Worm (Caenorhabditis elegans) whole organism, L3 larva: Measurements from ENCODE around the gene ZK1055.2.

Experiments
- R02D3.7 ChIP-seq: fragments of 150-350 bp; optimal IDR thresholded peaks from 2 replicates; lab custom pipeline; 2014; ENCODE audit warnings: missing biosample characterization, missing genetic modification characterization
- ZK546.5 ChIP-seq: sonication (generic microtip); optimal IDR thresholded peaks from 2 replicates; lab custom pipeline; 2017; ENCODE audit warnings: missing biosample characterization, missing genetic modification characterization
- aly-2 ChIP-seq: fragments of 150-350 bp; optimal IDR thresholded peaks from 2 replicates; lab custom pipeline; 2014; ENCODE audit warnings: missing biosample characterization, missing genetic modification characterization
- ceh-16 ChIP-seq: sonication (generic microtip); optimal IDR thresholded peaks from 2 replicates; lab custom pipeline; 2017; ENCODE audit warnings: missing biosample characterization, missing genetic modification characterization
- ceh-28 ChIP-seq: fragments of 150-350 bp; optimal IDR thresholded peaks from 2 replicates; lab custom pipeline; 2014; ENCODE audit warnings: missing biosample characterization, missing genetic modification reagents, missing genetic modification characterization
- ceh-82 ChIP-seq: fragments of 150-350 bp; optimal IDR thresholded peaks from 2 replicates; lab custom pipeline; 2014; ENCODE audit warnings: missing biosample characterization, missing genetic modification characterization
- ceh-9 ChIP-seq: sonication (generic microtip); optimal IDR thresholded peaks from 2 replicates; lab custom pipeline; 2018; ENCODE audit warnings: missing biosample characterization, missing genetic modification characterization
- daf-12 ChIP-seq: fragments of 150-350 bp; optimal IDR thresholded peaks from 2 replicates; lab custom pipeline; 2014; ENCODE audit warnings: missing biosample characterization, missing genetic modification reagents, missing genetic modification characterization
- egl-27 ChIP-seq: sonication (generic microtip); optimal IDR thresholded peaks from 4 replicates; lab custom pipeline; 2017; ENCODE audit warnings: missing biosample characterization, missing genetic modification reagents, missing genetic modification characterization
- egl-5 ChIP-seq: fragments of 150-350 bp; optimal IDR thresholded peaks from 2 replicates; lab custom pipeline; 2017; ENCODE audit warnings: missing biosample characterization, missing genetic modification reagents, missing genetic modification characterization, inconsistent platforms
- elt-1 ChIP-seq: fragments of 150-350 bp; optimal IDR thresholded peaks from 2 replicates; lab custom pipeline; 2014; ENCODE audit warnings: missing biosample characterization, missing genetic modification characterization
- elt-2 ChIP-seq: sonication (generic microtip); optimal IDR thresholded peaks from 2 replicates; lab custom pipeline; 2016; ENCODE audit warnings: missing genetic modification reagents, mild to moderate bottlenecking, missing genetic modification characterization, missing compliant biosample characterization
- elt-3 ChIP-seq, 3 experiments: fragments of 150-350 bp in 1 of 3; sonication (generic microtip) in 2 of 3; optimal IDR thresholded peaks; 2 replicates in 2 of 3; 4 replicates in 1 of 3; lab custom pipeline; 2014 to 2017; ENCODE audit warnings: missing biosample characterization in 3 of 3, missing genetic modification characterization in 3 of 3
- eor-1 ChIP-seq, 2 experiments: fragments of 150-350 bp; optimal IDR thresholded peaks; 2 replicates each; lab custom pipeline; 2014 to 2018; ENCODE audit warnings: missing biosample characterization in 2 of 2, missing genetic modification characterization in 2 of 2
- fkh-10 ChIP-seq: sonication (generic microtip); optimal IDR thresholded peaks from 2 replicates; lab custom pipeline; 2017; ENCODE audit warnings: missing biosample characterization, missing genetic modification reagents, missing genetic modification characterization
- fkh-2 ChIP-seq: fragments of 150-350 bp; optimal IDR thresholded peaks from 2 replicates; lab custom pipeline; 2014; ENCODE audit warnings: missing biosample characterization, missing genetic modification reagents, missing genetic modification characterization
- hmg-11 ChIP-seq: sonication (generic microtip); optimal IDR thresholded peaks from 2 replicates; lab custom pipeline; 2016; ENCODE audit warnings: missing genetic modification characterization, missing compliant biosample characterization
- jun-1 ChIP-seq: fragments of 150-350 bp; optimal IDR thresholded peaks from 2 replicates; lab custom pipeline; 2014; ENCODE audit warnings: missing biosample characterization, missing genetic modification reagents, missing genetic modification characterization
- lin-15B ChIP-seq: fragments of 150-350 bp; optimal IDR thresholded peaks from 2 replicates; lab custom pipeline; 2014; ENCODE audit warnings: missing biosample characterization, missing genetic modification characterization
- lin-39 ChIP-seq: fragments of 150-350 bp; optimal IDR thresholded peaks from 2 replicates; lab custom pipeline; 2018; ENCODE audit warnings: missing biosample characterization, missing genetic modification reagents, missing genetic modification characterization
- lsy-12 ChIP-seq: sonication (generic microtip); optimal IDR thresholded peaks from 2 replicates; lab custom pipeline; 2016; ENCODE audit warnings: mild to moderate bottlenecking, missing genetic modification characterization, missing compliant biosample characterization
- mdl-1 ChIP-seq: fragments of 150-350 bp; optimal IDR thresholded peaks from 2 replicates; lab custom pipeline; 2014; ENCODE audit warnings: missing biosample characterization, missing genetic modification characterization
- nfya-1 ChIP-seq: sonication (generic microtip); optimal IDR thresholded peaks from 2 replicates; lab custom pipeline; 2017; ENCODE audit warnings: missing genetic modification characterization, mild to moderate bottlenecking, missing compliant biosample characterization, antibody characterized with exemption, moderate library complexity; ENCODE audit not compliant: insufficient read depth
- nhr-12 ChIP-seq: fragments of 150-350 bp; optimal IDR thresholded peaks from 2 replicates; lab custom pipeline; 2014; ENCODE audit warnings: missing biosample characterization, missing genetic modification characterization
- nhr-23 ChIP-seq: fragments of 150-350 bp; optimal IDR thresholded peaks from 2 replicates; lab custom pipeline; 2014; ENCODE audit warnings: missing biosample characterization, missing genetic modification reagents, missing genetic modification characterization
- nhr-28 ChIP-seq: fragments of 150-350 bp; optimal IDR thresholded peaks from 2 replicates; lab custom pipeline; 2014; ENCODE audit warnings: missing biosample characterization, missing genetic modification characterization
- nhr-67 ChIP-seq: fragments of 150-350 bp; optimal IDR thresholded peaks from 2 replicates; lab custom pipeline; 2014; ENCODE audit warnings: missing biosample characterization, missing genetic modification characterization
- nhr-77 ChIP-seq: fragments of 150-350 bp; optimal IDR thresholded peaks from 2 replicates; lab custom pipeline; 2014; ENCODE audit warnings: missing biosample characterization, missing genetic modification characterization
- pha-4 ChIP-seq: fragments of 150-350 bp; optimal IDR thresholded peaks from 2 replicates; lab custom pipeline; 2014; ENCODE audit warnings: missing biosample characterization, missing genetic modification reagents, missing genetic modification characterization
- pqm-1 ChIP-seq: fragments of 150-350 bp; optimal IDR thresholded peaks from 2 replicates; lab custom pipeline; 2017; ENCODE audit warnings: missing biosample characterization, missing genetic modification characterization, inconsistent platforms
- sea-2 ChIP-seq: fragments of 150-350 bp; sonication (generic microtip); optimal IDR thresholded peaks from 4 replicates; lab custom pipeline; 2014; ENCODE audit warnings: missing biosample characterization, missing genetic modification reagents, missing genetic modification characterization
- skn-1 ChIP-seq: fragments of 150-350 bp; optimal IDR thresholded peaks from 2 replicates; lab custom pipeline; 2014; ENCODE audit warnings: missing biosample characterization, missing genetic modification characterization
- tbx-2 ChIP-seq: sonication (generic microtip); optimal IDR thresholded peaks from 2 replicates; lab custom pipeline; 2016; ENCODE audit warnings: mild to moderate bottlenecking, missing genetic modification characterization, missing compliant biosample characterization
- unc-39 ChIP-seq: sonication (generic microtip); optimal IDR thresholded peaks from 4 replicates; lab custom pipeline; 2017; ENCODE audit warnings: missing biosample characterization, missing genetic modification characterization
- unc-62 ChIP-seq: fragments of 150-350 bp; sonication (generic microtip); optimal IDR thresholded peaks from 4 replicates; lab custom pipeline; 2014; ENCODE audit warnings: missing biosample characterization, missing genetic modification reagents, missing genetic modification characterization
- zag-1 ChIP-seq: fragments of 150-350 bp; optimal IDR thresholded peaks from 2 replicates; lab custom pipeline; 2014; ENCODE audit warnings: missing biosample characterization, missing genetic modification characterization
- ztf-4 ChIP-seq: fragments of 150-350 bp; optimal IDR thresholded peaks from 2 replicates; lab custom pipeline; 2014; ENCODE audit warnings: missing biosample characterization, missing genetic modification characterization

ZK1055.2 gene

DNA sequence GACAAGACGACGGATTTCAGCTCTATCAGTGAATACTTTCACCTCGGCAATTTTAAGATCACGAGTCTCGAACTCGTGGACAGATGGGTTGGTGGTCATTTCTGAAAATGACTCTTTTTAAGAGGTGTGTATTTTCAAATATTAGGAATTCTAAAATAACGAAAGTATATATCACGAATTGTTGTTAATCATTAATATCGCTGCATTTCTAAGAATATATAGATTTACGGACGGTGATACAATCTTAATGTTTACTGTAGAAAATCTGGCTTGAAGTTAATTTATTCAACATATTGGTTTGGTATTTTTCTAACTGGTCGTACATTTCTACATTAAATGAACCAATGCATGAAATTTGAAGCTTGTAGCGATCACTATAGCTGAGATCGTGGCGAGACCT is 14.9 kb downstream of the ZK1055.2 start, which contains the start of gene ZK1055.7:
Gene ZK1055.7, minus strand, starts transcription at position 101 of the 400 bp plus-strand sequence.
- TF ChIP-seq fkh-10 (GFP tag; lab: Kevin White, UChicago): no peak
- TF ChIP-seq, all 47 proteins: peak for 0

DNA sequence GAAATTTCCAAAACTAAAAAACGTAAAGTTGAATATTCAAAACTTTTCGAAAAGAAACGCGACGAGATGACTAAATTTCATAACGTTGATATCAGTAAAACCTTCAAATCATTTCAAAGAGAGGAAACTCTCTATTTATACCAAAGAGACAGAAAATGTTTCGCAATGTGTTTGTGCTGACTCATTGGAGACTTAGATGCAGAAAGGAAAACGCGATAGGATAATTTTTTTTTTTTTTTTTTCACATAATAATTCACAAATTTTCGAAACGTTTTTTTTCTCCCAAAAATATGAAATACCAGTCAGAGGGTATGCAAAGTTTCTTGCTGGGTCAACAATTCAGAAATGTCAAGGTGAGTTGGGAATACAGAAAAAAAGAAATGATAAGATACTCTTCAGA is 15.8 kb downstream of the ZK1055.2 start:
- TF ChIP-seq ceh-28 (tag; lab: Kevin White, UChicago) (no peak), nhr-23 (tag; lab: Kevin White, UChicago) (peak; percentile 31), elt-1 (tag; lab: Kevin White, UChicago) (no peak), aly-2 (tag; lab: Kevin White, UChicago) (no peak), pqm-1 (peak; percentile 5), pha-4 (tag; lab: Kevin White, UChicago) (peak; percentile 45), mdl-1 (no peak), hmg-11 (tag; lab: Kevin White, UChicago) (no peak), ceh-16 (no peak), nhr-67 (tag; lab: Kevin White, UChicago) (no peak), ZK546.5 (tag; lab: Kevin White, UChicago) (no peak), elt-2 (peak; percentile 33), tbx-2 (tag; lab: Kevin White, UChicago) (no peak)
- TF ChIP-seq, all 47 proteins: peak for 4

DNA sequence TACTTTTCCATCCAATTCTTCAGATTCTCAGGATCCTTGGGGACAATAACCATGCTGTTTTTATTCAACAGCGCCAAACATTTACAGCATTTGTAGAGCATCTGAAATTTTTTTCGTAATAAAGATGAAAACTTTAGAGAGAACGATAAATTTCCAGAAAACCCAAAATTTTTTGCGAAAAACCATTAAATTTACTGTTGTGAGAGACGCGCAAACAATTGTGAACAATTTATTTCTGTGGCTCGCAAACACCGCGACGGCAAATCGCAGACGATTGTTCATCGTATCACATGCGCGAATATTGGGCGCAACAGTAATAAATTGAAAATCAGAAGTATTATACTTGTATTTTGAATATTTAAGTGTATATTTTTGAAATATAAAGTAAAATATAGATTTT is 20.7 kb downstream of the ZK1055.2 start, which contains the start of gene gon-14:
Gene gon-14, minus strand, starts transcription at position 101 of the 400 bp plus-strand sequence.
- no peak for TF ChIP-seq unc-62 (GFP tag; lab: Kevin White, UChicago)
- TF ChIP-seq lin-39 (tag; lab: Kevin White, UChicago): no peak
- no peak for TF ChIP-seq zag-1 (tag; lab: Kevin White, UChicago)
- no peak for TF ChIP-seq nhr-23 (tag; lab: Kevin White, UChicago)

DNA sequence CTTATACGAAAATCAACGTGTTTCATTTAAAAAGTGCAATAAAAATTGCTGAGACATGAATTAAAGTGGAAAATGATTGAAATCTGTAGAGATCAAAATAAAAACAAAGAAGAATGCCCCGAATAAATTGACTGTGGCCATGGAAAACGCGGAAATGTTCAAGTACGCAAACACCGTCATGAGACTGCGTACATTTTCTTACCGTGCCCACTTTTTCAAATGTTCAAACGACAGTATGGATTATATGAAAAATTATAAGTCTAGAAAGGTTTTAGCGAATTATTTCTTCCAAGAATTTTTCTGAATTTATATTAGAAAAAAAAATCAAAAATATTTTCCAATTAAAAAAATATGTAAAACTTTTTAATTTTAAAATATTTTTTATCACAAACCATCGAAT is 21.1 kb downstream of the ZK1055.2 start:
- TF ChIP-seq elt-3 (tag; optimal IDR thresholded peaks at IDR 0.05; lab: Kevin White, UChicago): no peak
- TF ChIP-seq hmg-11 (tag; lab: Kevin White, UChicago): no peak
- TF ChIP-seq skn-1: no peak
- TF ChIP-seq nfya-1 (tag; lab: Kevin White, UChicago): peak; percentile 29
- no peak for TF ChIP-seq R02D3.7
- TF ChIP-seq daf-12 (tag; lab: Kevin White, UChicago): no peak
- TF ChIP-seq lin-15B (tag; lab: Kevin White, UChicago): peak; percentile 14
- TF ChIP-seq ceh-16: no peak
- TF ChIP-seq, all 47 proteins: peak for 2

DNA sequence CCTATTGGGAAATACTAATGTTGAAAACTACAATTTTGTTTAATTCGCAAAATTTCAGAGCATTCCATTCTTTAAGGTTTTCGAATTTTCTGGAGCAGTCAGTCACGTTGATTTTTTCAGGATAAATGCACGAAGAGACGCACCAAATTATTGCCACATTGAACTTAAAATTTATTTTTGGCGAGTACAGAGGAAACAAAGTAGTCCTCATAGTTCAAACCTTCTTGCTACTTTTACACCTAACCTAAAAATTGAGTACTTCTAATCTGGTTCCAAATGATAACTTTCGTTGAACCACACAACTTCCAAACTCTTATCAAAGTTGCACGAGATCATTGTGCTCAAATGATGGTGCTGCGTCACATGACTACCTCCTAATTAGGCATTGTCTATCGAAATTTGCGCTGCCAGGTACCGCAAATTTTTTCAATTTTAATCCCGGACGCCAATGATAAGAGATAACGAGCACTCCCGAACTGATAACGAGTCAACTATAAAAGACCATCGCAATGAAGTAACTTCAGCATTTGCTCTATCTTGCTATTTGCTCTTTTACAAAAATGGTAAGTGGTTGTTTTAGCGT is 23.9 kb downstream of the ZK1055.2 start, which contains the start of gene cpr-4:
Gene cpr-4, plus strand, starts transcription at position 523 of the 583 bp plus-strand sequence.
- TF ChIP-seq fkh-2 (tag; lab: Kevin White, UChicago): no peak
- no peak for TF ChIP-seq nhr-77 (tag; lab: Kevin White, UChicago)
- TF ChIP-seq mdl-1: peak; percentile 10
- TF ChIP-seq egl-5: no peak
- peak; percentile 51 for TF ChIP-seq egl-27 (tag; lab: Kevin White, UChicago)
- TF ChIP-seq pha-4 (tag; lab: Kevin White, UChicago): peak; percentile 74
- TF ChIP-seq ZK546.5 (tag; lab: Kevin White, UChicago): no peak
- peak; percentile 100 for TF ChIP-seq pqm-1
- TF ChIP-seq hmg-11 (tag; lab: Kevin White, UChicago): no peak
- peak; percentile 78 for TF ChIP-seq jun-1
- no peak for TF ChIP-seq unc-62 (GFP tag; lab: Kevin White, UChicago)
- peak; percentile 100 for TF ChIP-seq elt-2
- TF ChIP-seq, all 47 proteins: peak for 6

DNA sequence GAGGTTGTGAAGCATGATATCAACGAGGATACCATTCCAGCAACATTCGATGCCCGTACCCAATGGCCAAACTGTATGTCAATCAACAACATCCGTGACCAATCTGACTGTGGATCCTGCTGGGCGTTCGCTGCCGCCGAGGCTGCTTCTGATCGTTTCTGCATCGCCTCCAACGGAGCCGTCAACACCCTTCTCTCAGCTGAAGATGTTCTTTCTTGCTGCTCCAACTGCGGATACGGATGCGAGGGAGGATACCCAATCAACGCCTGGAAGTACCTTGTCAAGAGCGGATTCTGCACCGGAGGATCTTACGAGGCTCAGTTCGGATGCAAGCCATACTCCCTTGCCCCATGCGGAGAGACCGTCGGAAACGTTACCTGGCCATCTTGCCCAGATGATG is 24.6 kb downstream of the ZK1055.2 start:
- TF ChIP-seq nhr-12 (tag; lab: Kevin White, UChicago) (no peak), eor-1 (tag; optimal IDR thresholded peaks at IDR 0.05; lab: Kevin White, UChicago) (no peak), nhr-28 (no peak), ztf-4 (no peak), lin-39 (tag; lab: Kevin White, UChicago) (no peak), nhr-77 (tag; lab: Kevin White, UChicago) (no peak), ceh-9 (no peak), pha-4 (tag; lab: Kevin White, UChicago) (no peak), pqm-1 (no peak), ceh-28 (tag; lab: Kevin White, UChicago) (no peak), unc-39 (tag; lab: Kevin White, UChicago) (no peak), ceh-82 (tag; lab: Kevin White, UChicago) (no peak), elt-1 (tag; lab: Kevin White, UChicago) (no peak), jun-1 (no peak), sea-2 (GFP tag; lab: Kevin White, UChicago) (no peak), lsy-12 (tag; lab: Kevin White, UChicago) (no peak)
